Fruit fly (Drosophila melanogaster) whole organism, wandering third instar larva: ENCODE measurements around the gene COX7AL2.

Experiments
- Abd-B ChIP-seq: fragments of >200 bp; optimal IDR thresholded peaks from 2 replicates; lab custom pipeline; 2017; ENCODE audit warnings: missing biosample characterization, missing genetic modification characterization
- CG32264 ChIP-seq: fragments of 200-800 bp; sonication (Bioruptor generic); optimal IDR thresholded peaks from 2 replicates; lab custom pipeline; 2016; ENCODE audit warnings: missing biosample characterization, missing genetic modification characterization
- CG9705 ChIP-seq: fragments of 200-800 bp; sonication (Bioruptor generic); optimal IDR thresholded peaks from 2 replicates; lab custom pipeline; 2018; ENCODE audit warnings: missing biosample characterization, mild to moderate bottlenecking, missing genetic modification characterization
- CrebA ChIP-seq: fragments of 200-800 bp; sonication (Bioruptor generic); optimal IDR thresholded peaks from 2 replicates; lab custom pipeline; 2016; ENCODE audit warnings: missing biosample characterization, mild to moderate bottlenecking, missing genetic modification characterization, borderline replicate concordance
- Dfd ChIP-seq: fragments of >200 bp; optimal IDR thresholded peaks from 2 replicates; lab custom pipeline; 2017; ENCODE audit warnings: missing biosample characterization, missing genetic modification characterization
- Dif ChIP-seq: fragments of 200-275, 200-300 bp; sonication (Bioruptor generic); optimal IDR thresholded peaks from 2 replicates; lab custom pipeline; 2018; ENCODE audit warnings: missing biosample characterization, missing genetic modification characterization; ENCODE audit not compliant: partially characterized antibody
- GATAd ChIP-seq: sonication (Bioruptor generic); optimal IDR thresholded peaks from 2 replicates; lab custom pipeline; 2016; ENCODE audit warnings: missing biosample characterization, missing genetic modification characterization
- HLH106 ChIP-seq: fragments of 200-800 bp; optimal IDR thresholded peaks from 3 replicates; lab custom pipeline; 2019; ENCODE audit warnings: missing biosample characterization, mild to moderate bottlenecking, missing genetic modification characterization, moderate library complexity
- Hnf4 ChIP-seq: fragments of 200-800 bp; sonication (Bioruptor generic); optimal IDR thresholded peaks from 2 replicates; lab custom pipeline; 2016; ENCODE audit warnings: missing biosample characterization, mild to moderate bottlenecking, missing genetic modification characterization
- Hr78 ChIP-seq: fragments of >200 bp; optimal IDR thresholded peaks from 2 replicates; lab custom pipeline; 2017; ENCODE audit warnings: missing biosample characterization, missing genetic modification characterization
- Hr83 ChIP-seq: fragments of 200-300 bp; sonication (Bioruptor generic); optimal IDR thresholded peaks from 2 replicates; lab custom pipeline; 2016; ENCODE audit warnings: missing biosample characterization, mild to moderate bottlenecking, missing genetic modification characterization, moderate library complexity; ENCODE audit not compliant: poor library complexity, severe bottlenecking
- Jra ChIP-seq: sonication (Bioruptor generic); optimal IDR thresholded peaks from 2 replicates; lab custom pipeline; 2016; ENCODE audit warnings: missing biosample characterization, missing genetic modification characterization
- Mio ChIP-seq: sonication (Bioruptor generic); optimal IDR thresholded peaks from 2 replicates; lab custom pipeline; 2016; ENCODE audit warnings: missing biosample characterization, missing genetic modification characterization
- Myc ChIP-seq: fragments of >200 bp; optimal IDR thresholded peaks from 2 replicates; lab custom pipeline; 2017
- N ChIP-seq: fragments of >200 bp; optimal IDR thresholded peaks from 2 replicates; lab custom pipeline; 2018; ENCODE audit warnings: missing biosample characterization, missing external identifiers, missing genetic modification characterization
- OdsH ChIP-seq: fragments of 200-800 bp; sonication (Bioruptor generic); optimal IDR thresholded peaks from 2 replicates; lab custom pipeline; 2016; ENCODE audit warnings: missing biosample characterization, mild to moderate bottlenecking, missing genetic modification characterization
- Rel ChIP-seq, 2 experiments: fragments of 200-800 bp; sonication (Bioruptor generic) in 1 of 2; optimal IDR thresholded peaks; 2 replicates in 1 of 2; 3 replicates in 1 of 2; lab custom pipeline; 2016 to 2019; ENCODE audit warnings: mild to moderate bottlenecking in 2 of 2, missing biosample characterization in 2 of 2, missing genetic modification characterization in 2 of 2, moderate library complexity in 1 of 2
- Sp1 ChIP-seq: fragments of 200-800 bp; sonication (Bioruptor generic); optimal IDR thresholded peaks from 3 replicates; lab custom pipeline; 2019; ENCODE audit warnings: missing biosample characterization, mild to moderate bottlenecking, missing genetic modification characterization, moderate library complexity
- Vsx2 ChIP-seq: fragments of 200-300, 225-300 bp; sonication (Bioruptor generic); optimal IDR thresholded peaks from 2 replicates; lab custom pipeline; 2018; ENCODE audit warnings: missing biosample characterization, missing genetic modification characterization; ENCODE audit not compliant: partially characterized antibody
- br ChIP-seq: fragments of 200-800 bp; sonication (Bioruptor generic); optimal IDR thresholded peaks from 2 replicates; lab custom pipeline; 2016; ENCODE audit warnings: missing biosample characterization, missing genetic modification characterization
- brk ChIP-seq: fragments of 200-800 bp; sonication (Bioruptor generic); optimal IDR thresholded peaks from 2 replicates; lab custom pipeline; 2016; ENCODE audit warnings: missing biosample characterization, mild to moderate bottlenecking, missing genetic modification characterization
- dl ChIP-seq, 2 experiments: fragments of 175-275, 200-275 bp in 1 of 2; fragments of 200-275 bp in 1 of 2; sonication (Bioruptor generic); optimal IDR thresholded peaks; lab custom pipeline; 2018; ENCODE audit warnings: mild to moderate bottlenecking in 2 of 2, missing biosample characterization in 2 of 2, missing genetic modification characterization in 2 of 2, moderate library complexity in 2 of 2; ENCODE audit not compliant: partially characterized antibody in 2 of 2, insufficient read depth in 1 of 2
- dmrt93B ChIP-seq: fragments of 200-800 bp; sonication (Bioruptor generic); optimal IDR thresholded peaks from 2 replicates; lab custom pipeline; 2018; ENCODE audit warnings: missing biosample characterization, mild to moderate bottlenecking, missing genetic modification characterization
- dsf ChIP-seq: sonication (Bioruptor generic); optimal IDR thresholded peaks from 2 replicates; lab custom pipeline; 2016; ENCODE audit warnings: missing biosample characterization, missing genetic modification characterization, borderline replicate concordance
- ey ChIP-seq: fragments of 200-800 bp; sonication (Bioruptor generic); optimal IDR thresholded peaks from 2 replicates; lab custom pipeline; 2016; ENCODE audit warnings: missing biosample characterization, missing genetic modification characterization
- foxo ChIP-seq, 2 experiments: fragments of 200-800 bp; sonication (Bioruptor generic); optimal IDR thresholded peaks; 2 replicates in 1 of 2; 3 replicates in 1 of 2; lab custom pipeline; 2016 to 2017; ENCODE audit warnings: missing biosample characterization in 2 of 2, missing genetic modification characterization in 2 of 2
- fru ChIP-seq: fragments of 200-800 bp; sonication (Bioruptor generic); optimal IDR thresholded peaks from 3 replicates; lab custom pipeline; 2016; ENCODE audit warnings: missing biosample characterization, mild to moderate bottlenecking, missing genetic modification characterization
- h ChIP-seq: fragments of 200-800 bp; sonication (Bioruptor generic); optimal IDR thresholded peaks from 3 replicates; lab custom pipeline; 2016; ENCODE audit warnings: missing biosample characterization, mild to moderate bottlenecking, missing genetic modification characterization
- jim ChIP-seq: fragments of 175-275, 200-325 bp; sonication (Bioruptor generic); optimal IDR thresholded peaks from 2 replicates; lab custom pipeline; 2016; ENCODE audit warnings: missing biosample characterization, mild to moderate bottlenecking, missing genetic modification characterization
- lola ChIP-seq: fragments of >200 bp; optimal IDR thresholded peaks from 2 replicates; lab custom pipeline; 2017; ENCODE audit warnings: missing biosample characterization, missing genetic modification characterization
- pan ChIP-seq: fragments of >200 bp; optimal IDR thresholded peaks from 2 replicates; lab custom pipeline; 2017
- psq ChIP-seq: fragments of 200-800 bp; sonication (Bioruptor generic); optimal IDR thresholded peaks from 3 replicates; lab custom pipeline; 2017; ENCODE audit warnings: missing biosample characterization, mild to moderate bottlenecking, missing genetic modification characterization, moderate library complexity
- rgr ChIP-seq: fragments of 200-800 bp; sonication (Bioruptor generic); optimal IDR thresholded peaks from 3 replicates; lab custom pipeline; 2016; ENCODE audit warnings: missing biosample characterization, mild to moderate bottlenecking, missing genetic modification characterization
- sage ChIP-seq: fragments of 200-800 bp; sonication (Bioruptor generic); optimal IDR thresholded peaks from 2 replicates; lab custom pipeline; 2016; ENCODE audit warnings: missing biosample characterization, mild to moderate bottlenecking, missing genetic modification characterization
- sv ChIP-seq: fragments of 200-800 bp; sonication (Bioruptor generic); optimal IDR thresholded peaks from 3 replicates; lab custom pipeline; 2016; ENCODE audit warnings: missing biosample characterization, missing genetic modification characterization
- tai ChIP-seq: sonication (Bioruptor generic); optimal IDR thresholded peaks from 2 replicates; lab custom pipeline; 2016; ENCODE audit warnings: missing biosample characterization, missing genetic modification characterization
- usp ChIP-seq: fragments of >200 bp; optimal IDR thresholded peaks from 2 replicates; lab custom pipeline; 2017; ENCODE audit warnings: missing biosample characterization, missing genetic modification characterization
- woc ChIP-seq: sonication (Bioruptor generic); optimal IDR thresholded peaks from 2 replicates; lab custom pipeline; 2016; ENCODE audit warnings: missing biosample characterization, mild to moderate bottlenecking, missing genetic modification characterization

COX7AL2 gene

dm6 chr2L:2226259-2227121, 28.8 kb upstream of the COX7AL2 start, which contains the start of the genes CG15387 and sau:
CG15387 (minus strand) TSS chr2L:2226294.
sau (plus strand) TSS chr2L:2226342.
- no peak for TF ChIP-seq lola
- peak; percentile 91 for TF ChIP-seq GATAd (GFP tag; lab: Kevin White, UChicago)
- peak; percentile 87 for TF ChIP-seq woc (GFP tag; lab: Kevin White, UChicago)
- peak; percentile 91 for TF ChIP-seq dsf (GFP tag; lab: Kevin White, UChicago)
- peak; percentile 90 for TF ChIP-seq ey (GFP tag; lab: Kevin White, UChicago)
- peak; percentile 62 for TF ChIP-seq Mio (GFP tag; lab: Kevin White, UChicago)
- no peak for TF ChIP-seq N
- TF ChIP-seq Myc (lab: Kevin White, UChicago), result peak; percentile 23
- TF ChIP-seq pan (lab: Kevin White, UChicago), result no peak
- peak; percentile 80 for TF ChIP-seq sage (GFP tag; lab: Kevin White, UChicago)
- no peak for TF ChIP-seq jim (GFP tag; lab: Kevin White, UChicago)
- no peak for TF ChIP-seq Vsx2 (GFP tag; lab: Kevin White, UChicago)
- TF ChIP-seq Jra, result peak; percentile 93
- no peak for TF ChIP-seq Hr78 (GFP tag; lab: Kevin White, UChicago)
- peak; percentile 91 for TF ChIP-seq CG9705 (GFP tag; lab: Kevin White, UChicago)
- no peak for TF ChIP-seq Abd-B
- peak; percentile 90 for TF ChIP-seq HLH106 (tag; lab: Kevin White, UChicago)
- TF ChIP-seq Dif (GFP tag; lab: Kevin White, UChicago), result no peak
- peak; percentile 93 for TF ChIP-seq br (GFP tag; lab: Kevin White, UChicago)
- TF ChIP-seq Rel (GFP tag; optimal IDR thresholded peaks at IDR 0.05; lab: Kevin White, UChicago), result no peak
- TF ChIP-seq Rel (tag; optimal IDR thresholded peaks at IDR 0.05; lab: Kevin White, UChicago), result peak; percentile 69
- TF ChIP-seq dl (GFP tag; optimal IDR thresholded peaks at IDR 0.05; lab: Kevin White, UChicago; ENCODE audit: insufficient read depth in 1 of 2, partially characterized antibody in 2 of 2), result no peak
- peak; percentile 86 for TF ChIP-seq CG32264
- TF ChIP-seq Hnf4 (GFP tag; lab: Kevin White, UChicago), result peak; percentile 96
- TF ChIP-seq Hr83 (GFP tag; lab: Kevin White, UChicago), result peak; percentile 33
- no peak for TF ChIP-seq tai (GFP tag; lab: Kevin White, UChicago)
- no peak for TF ChIP-seq usp (GFP tag; lab: Kevin White, UChicago)
- TF ChIP-seq CrebA, result no peak
- peak; percentile 84 for TF ChIP-seq sv
- peak; percentile 95 for TF ChIP-seq h (GFP tag; lab: Kevin White, UChicago)
- peak; percentile 77 for TF ChIP-seq dmrt93B
- peak; percentile 90 for TF ChIP-seq psq (GFP tag; lab: Kevin White, UChicago)
- peak; percentile 89 for TF ChIP-seq OdsH (GFP tag; lab: Kevin White, UChicago)
- peak; percentile 89 for TF ChIP-seq Sp1 (GFP tag; lab: Kevin White, UChicago)
- no peak for TF ChIP-seq Dfd (GFP tag; lab: Kevin White, UChicago)
- peak; percentile 92 for TF ChIP-seq fru (GFP tag; lab: Kevin White, UChicago)
- TF ChIP-seq rgr, result peak; percentile 94
- peak; percentile 79 to 93 for TF ChIP-seq foxo (GFP tag; optimal IDR thresholded peaks at IDR 0.05; lab: Kevin White, UChicago)
- peak; percentile 87 for TF ChIP-seq brk (GFP tag; lab: Kevin White, UChicago)

dm6 chr2L:2222377-2222776, 24.7 kb upstream of the COX7AL2 start:
- TF ChIP-seq CrebA (no peak), Dif (GFP tag; lab: Kevin White, UChicago) (peak; percentile 25), sv (no peak), Myc (lab: Kevin White, UChicago) (no peak), sage (GFP tag; lab: Kevin White, UChicago) (peak; percentile 9), tai (GFP tag; lab: Kevin White, UChicago) (no peak), pan (lab: Kevin White, UChicago) (no peak), dmrt93B (no peak), br (GFP tag; lab: Kevin White, UChicago) (no peak), usp (GFP tag; lab: Kevin White, UChicago) (no peak), dl (GFP tag; optimal IDR thresholded peaks at IDR 0.05; lab: Kevin White, UChicago; ENCODE audit: insufficient read depth in 1 of 2, partially characterized antibody in 2 of 2) (no peak)
